Fruit fly (Drosophila melanogaster): ENCODE measurements around the gene AstA.

dm6 chr3R:24753561-24754027, 11.3 kb downstream of the AstA start, which contains the start of gene asp:
- no peak for TF ChIP-seq EcR (GFP tag; optimal IDR thresholded peaks at IDR 0.05)
- TF ChIP-seq usp (GFP tag; optimal IDR thresholded peaks at IDR 0.05), result no peak
- TF ChIP-seq CG8478 (optimal IDR thresholded peaks at IDR 0.05), result no peak
- no peak for TF ChIP-seq psq (optimal IDR thresholded peaks at IDR 0.05)
